Worm (Caenorhabditis elegans) whole organism, L4/young adult: Measurements from ENCODE around the gene F22B7.3.

Experiments
- W03F9.2 ChIP-seq: fragments of 150-350 bp; optimal IDR thresholded peaks from 2 replicates; lab custom pipeline; 2014; ENCODE audit warnings: missing biosample characterization, missing genetic modification characterization
- dao-5 ChIP-seq: sonication (generic microtip); optimal IDR thresholded peaks from 2 replicates; lab custom pipeline; 2016; ENCODE audit warnings: missing genotype, missing genetic modification characterization, moderate library complexity, missing compliant biosample characterization
- him-1 ChIP-seq: sonication (generic microtip); optimal IDR thresholded peaks from 2 replicates; lab custom pipeline; 2016; ENCODE audit warnings: missing genotype, missing genetic modification reagents, missing genetic modification characterization, missing compliant biosample characterization

F22B7.3 gene

ce11 chrIII:8628405-8628982, 20.2 kb upstream of the F22B7.3 start, which contains the start of the genes polk-1 and gpr-1:
Gene polk-1, minus strand, starts transcription at chrIII:8628590.
Gene gpr-1, plus strand, starts transcription at chrIII:8628932.
- no peak for TF ChIP-seq him-1
- TF ChIP-seq dao-5: no peak
- TF ChIP-seq W03F9.2 (tag; lab: Kevin White, UChicago): no peak

ce11 chrIII:8630833-8631232, 17.9 kb upstream of the F22B7.3 start, which contains the start of gene dnj-10:
Gene dnj-10, plus strand, starts transcription at chrIII:8631165.
- TF ChIP-seq dao-5 (no peak), W03F9.2 (tag; lab: Kevin White, UChicago) (peak; percentile 81)

- TF ChIP-seq him-1 (no peak), W03F9.2 (tag; lab: Kevin White, UChicago) (no peak), dao-5 (no peak)
Measured at ce11 chrIII:8636803-8637202, 11.9 kb upstream of the F22B7.3 start.

DNA sequence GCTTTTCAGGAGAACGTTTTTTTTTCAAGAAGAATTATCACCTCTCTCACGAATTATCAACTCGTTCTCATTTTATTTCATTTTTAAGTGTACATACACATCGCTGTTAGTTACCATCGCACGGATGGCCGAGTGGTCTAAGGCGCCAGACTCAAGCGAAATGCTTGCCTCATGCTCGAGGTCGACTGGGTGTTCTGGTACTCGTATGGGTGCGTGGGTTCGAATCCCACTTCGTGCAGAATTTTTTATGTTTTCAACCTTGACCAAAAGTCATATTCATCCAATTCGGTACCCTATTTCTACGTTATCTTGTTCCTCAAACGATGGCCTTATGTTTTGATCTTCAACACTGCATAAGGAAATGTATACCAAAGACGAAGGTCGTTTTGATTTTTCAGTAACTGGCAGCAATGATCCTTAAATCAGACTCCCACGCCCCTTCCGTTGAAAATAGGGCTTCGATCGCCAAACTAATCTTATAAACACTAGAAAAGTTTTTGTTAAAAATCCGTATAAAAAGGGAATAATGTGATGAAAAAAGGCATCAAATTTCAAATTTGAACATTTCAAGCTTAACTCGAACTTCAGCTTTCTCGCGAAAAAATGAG, 9.4 kb upstream of the F22B7.3 start, which contains the start of gene fip-1:
Gene fip-1 (plus strand): TSS at position 558 of the 608 bp plus-strand sequence.
- no peak for TF ChIP-seq him-1
- TF ChIP-seq W03F9.2 (tag; lab: Kevin White, UChicago): peak; percentile 65

DNA sequence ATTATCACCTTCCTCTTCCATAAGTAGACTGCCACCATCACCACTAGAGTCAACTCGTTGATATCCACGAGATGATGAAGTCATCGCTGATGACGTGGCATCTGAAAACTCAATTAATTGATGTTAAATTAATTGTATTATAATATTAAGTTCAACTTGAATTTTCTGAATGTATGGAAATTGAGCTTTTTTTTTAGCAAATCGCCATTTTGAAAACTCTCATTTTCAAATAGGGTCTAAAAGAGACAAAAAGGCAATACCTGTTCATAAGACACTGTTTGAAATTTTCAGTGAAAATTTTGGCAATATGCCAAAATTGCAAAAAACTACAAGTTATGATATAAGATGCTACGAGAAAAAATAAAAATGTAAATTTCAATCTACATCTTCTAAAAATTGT, 5.0 kb upstream of the F22B7.3 start, which contains the start of gene twk-7:
Gene twk-7 (minus strand): TSS at position 101 of the 400 bp plus-strand sequence.
- TF ChIP-seq W03F9.2 (tag; lab: Kevin White, UChicago): no peak
- no peak for TF ChIP-seq dao-5
- no peak for TF ChIP-seq him-1

ce11 chrIII:8646021-8646420, 2.7 kb upstream of the F22B7.3 start:
- TF ChIP-seq him-1 (no peak), dao-5 (no peak), W03F9.2 (tag; lab: Kevin White, UChicago) (no peak)

DNA sequence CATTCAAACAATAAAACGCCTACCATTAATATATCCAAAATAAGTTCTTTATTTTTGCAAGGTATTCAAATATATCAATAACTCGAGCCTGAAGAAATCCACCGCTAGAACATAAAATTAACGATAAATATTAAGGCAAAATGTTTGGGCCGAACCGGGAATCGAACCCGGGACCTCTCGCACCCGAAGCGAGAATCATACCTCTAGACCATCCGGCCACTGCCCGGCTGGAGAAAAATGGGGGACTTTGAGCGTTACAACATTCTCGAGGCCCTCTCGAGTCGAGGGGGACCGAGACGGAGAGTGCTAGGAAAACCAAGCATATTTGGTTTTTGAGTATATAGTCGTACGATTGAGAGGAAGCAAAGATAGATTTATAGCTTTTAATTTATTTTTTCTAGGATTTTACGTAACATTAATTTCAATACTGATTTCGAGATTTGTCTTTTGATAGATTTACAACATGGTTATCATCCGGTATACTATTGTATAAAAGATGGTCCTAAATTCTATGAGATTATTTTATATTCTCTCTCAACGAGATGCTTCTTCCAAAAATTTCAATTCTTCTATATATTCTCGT, 1.6 kb downstream of the F22B7.3 start, which contains the start of gene flp-23:
Gene flp-23 (plus strand): TSS at position 533 of the 583 bp plus-strand sequence.
- TF ChIP-seq him-1 (peak; percentile 59), W03F9.2 (tag; lab: Kevin White, UChicago) (no peak)

DNA sequence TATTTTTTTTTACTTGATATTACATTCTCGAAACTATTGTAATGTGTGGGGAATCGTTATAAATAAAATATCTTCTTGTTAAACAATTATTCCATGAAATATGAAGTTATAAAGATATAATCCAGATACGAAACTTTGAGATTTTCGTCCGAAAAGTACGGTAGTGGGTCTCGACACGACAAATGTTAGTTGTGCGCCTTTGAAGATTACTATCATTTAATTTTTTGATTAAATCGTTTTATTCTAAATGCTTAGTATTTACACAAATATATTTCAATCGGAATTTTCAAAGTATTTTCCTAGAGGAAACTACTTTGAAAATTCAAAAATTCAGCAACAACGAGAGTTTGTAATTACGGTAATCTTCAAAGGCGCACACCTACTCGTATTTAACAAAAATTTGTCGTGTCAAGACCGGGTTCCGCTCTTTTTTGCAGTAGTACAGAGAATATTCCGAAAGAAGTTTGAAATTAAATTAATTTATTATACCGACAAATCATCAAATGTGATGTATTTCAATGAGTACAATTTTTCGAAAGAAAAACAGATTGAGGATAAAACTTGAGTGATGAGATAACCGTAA, 3.5 kb downstream of the F22B7.3 start:
- no peak for TF ChIP-seq him-1
- TF ChIP-seq W03F9.2 (tag; lab: Kevin White, UChicago): no peak
- no peak for TF ChIP-seq dao-5

- TF ChIP-seq dao-5 (no peak), him-1 (no peak), W03F9.2 (tag; lab: Kevin White, UChicago) (no peak)
Measured at ce11 chrIII:8652922-8653321, 4.2 kb downstream of the F22B7.3 start.

DNA sequence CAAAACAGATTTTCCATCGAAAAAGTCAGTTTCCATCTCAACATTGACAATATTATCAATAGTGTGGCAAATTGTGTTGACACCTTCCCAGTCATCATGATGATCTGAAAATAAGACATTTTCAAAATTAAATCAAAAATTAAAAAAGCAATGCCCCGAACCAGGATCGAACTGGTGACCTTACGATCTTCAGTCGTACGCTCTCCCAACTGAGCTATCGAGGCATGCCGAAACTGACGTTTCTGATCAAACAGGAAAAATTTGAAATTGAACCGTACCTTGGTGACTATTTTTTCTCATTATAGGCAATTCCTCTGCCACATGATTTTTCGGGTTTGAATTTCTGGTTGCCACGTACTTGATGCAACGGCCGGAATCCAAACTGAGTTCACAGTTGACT, 4.8 kb downstream of the F22B7.3 start:
- no peak for TF ChIP-seq him-1
- no peak for TF ChIP-seq W03F9.2 (tag; lab: Kevin White, UChicago)

ce11 chrIII:8653875-8654386, 5.2 kb downstream of the F22B7.3 start, which contains the start of gene F22B7.9:
Gene F22B7.9, minus strand, starts transcription at chrIII:8653925.
- TF ChIP-seq dao-5 (no peak), W03F9.2 (tag; lab: Kevin White, UChicago) (no peak), him-1 (no peak)

DNA sequence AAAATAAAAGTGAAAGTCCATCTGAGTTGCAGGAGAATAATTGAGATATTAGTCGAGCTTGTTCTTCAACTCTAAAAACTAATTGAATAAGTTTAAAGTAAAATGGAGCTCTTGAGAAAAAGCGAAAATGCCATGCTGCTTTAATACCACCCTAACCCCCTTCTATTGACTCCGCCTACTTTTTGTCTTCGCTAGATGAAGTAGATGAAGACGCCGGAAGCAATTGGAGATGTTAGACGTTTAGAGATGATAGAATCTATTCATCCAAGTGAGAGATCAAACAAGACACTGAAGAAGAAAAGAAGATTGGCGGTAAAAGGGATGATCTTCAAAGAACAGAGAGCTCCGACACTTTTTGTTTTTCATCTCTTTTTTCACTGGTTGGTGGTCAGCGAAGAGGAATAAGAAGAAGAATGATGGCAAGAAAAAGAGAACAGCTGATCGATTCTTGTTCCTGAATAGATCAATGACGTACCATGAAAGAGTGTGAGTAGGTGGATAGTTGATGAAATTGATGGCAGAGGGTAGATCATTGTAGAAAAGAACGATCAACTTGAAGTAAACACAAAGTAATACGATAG, 5.8 kb downstream of the F22B7.3 start:
- TF ChIP-seq dao-5 (no peak), him-1 (no peak), W03F9.2 (tag; lab: Kevin White, UChicago) (no peak)

DNA sequence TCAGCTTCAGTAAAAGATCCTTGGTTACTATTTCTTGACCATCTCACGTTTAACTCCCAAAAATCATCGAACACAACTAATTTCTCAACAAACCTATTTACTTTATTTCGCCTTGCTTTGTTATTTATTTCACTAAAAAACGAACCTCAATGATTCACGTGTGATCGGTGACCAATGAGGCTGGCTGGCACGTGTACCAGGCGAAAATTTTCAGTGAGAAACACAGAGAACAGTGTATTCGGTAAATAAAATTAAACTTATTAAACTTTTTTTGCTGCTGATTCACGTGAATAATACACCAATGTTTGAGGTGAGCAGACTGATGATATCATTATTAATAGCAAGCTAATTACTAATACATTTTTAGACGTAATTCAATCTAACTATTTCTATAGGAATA, 6.7 kb downstream of the F22B7.3 start:
- no peak for TF ChIP-seq him-1
- TF ChIP-seq W03F9.2 (tag; lab: Kevin White, UChicago): no peak
- no peak for TF ChIP-seq dao-5

DNA sequence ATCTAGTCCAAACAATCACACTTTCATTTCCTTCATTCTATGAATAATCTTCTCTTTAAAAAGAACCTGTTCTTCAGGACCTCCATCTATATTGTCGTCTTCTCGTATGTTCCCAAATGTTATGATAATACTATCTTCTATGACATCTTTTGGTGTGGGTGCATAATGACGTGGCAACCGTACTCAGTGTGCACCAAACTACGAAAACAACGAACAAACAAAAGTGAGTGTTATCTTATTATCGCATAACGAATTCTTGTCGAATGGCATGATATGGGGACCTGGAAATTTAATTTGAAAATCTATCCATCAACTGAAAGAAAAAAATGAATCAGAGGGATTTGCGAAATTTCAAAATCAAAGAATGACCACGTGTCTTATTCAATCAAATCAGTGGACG, 7.4 kb downstream of the F22B7.3 start:
- no peak for TF ChIP-seq dao-5
- no peak for TF ChIP-seq him-1
- no peak for TF ChIP-seq W03F9.2 (tag; lab: Kevin White, UChicago)
